Worm (Caenorhabditis elegans) whole organism, dauer: Measurements from ENCODE around the gene ndub-2.

Experiments used
- unc-62 ChIP-seq: sonication (generic microtip); optimal IDR thresholded peaks from 2 replicates; lab custom pipeline; 2017; ENCODE audit warnings: missing biosample characterization, missing genetic modification reagents, missing genetic modification characterization

Gene ndub-2

DNA sequence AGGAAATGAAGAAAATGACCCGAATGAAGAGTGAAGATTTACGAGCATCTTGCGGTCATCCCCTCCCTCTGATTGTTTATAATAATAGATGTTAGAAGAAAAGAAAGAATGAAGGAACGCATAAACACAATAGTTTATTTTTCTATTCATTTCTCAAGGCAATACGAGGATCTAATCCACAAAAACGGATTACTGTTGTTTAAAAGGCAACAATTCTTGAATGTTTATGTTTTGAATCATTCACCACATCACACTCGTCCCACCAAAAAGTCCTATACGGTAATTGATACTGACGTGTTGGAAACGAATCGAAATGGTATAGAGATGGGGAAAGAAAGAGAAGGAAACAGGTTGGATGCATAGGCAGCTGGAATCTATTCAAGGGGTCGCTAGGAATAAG lies 25.5 kb downstream of the ndub-2 start:
- TF ChIP-seq unc-62 (GFP tag; lab: Kevin White, UChicago) = no peak

DNA sequence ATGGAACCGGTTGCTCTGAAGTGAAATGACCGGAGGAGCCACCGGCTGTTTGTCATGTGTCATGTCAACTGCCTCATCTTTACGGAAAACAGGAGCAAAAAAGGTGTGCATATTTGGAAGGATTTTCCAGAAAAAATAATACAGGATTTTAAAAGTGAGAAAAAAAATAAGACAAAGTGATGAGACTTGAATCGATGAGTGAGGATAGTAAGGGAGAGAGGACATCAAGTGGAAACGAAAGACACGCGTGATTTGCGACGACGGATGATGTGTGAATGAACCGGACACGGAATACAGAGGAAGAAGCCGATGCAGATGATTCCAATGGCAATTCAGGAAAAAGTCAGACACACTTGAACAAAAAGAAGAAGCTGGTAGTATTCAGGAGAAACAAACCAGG lies 28.1 kb downstream of the ndub-2 start:
- no peak for TF ChIP-seq unc-62 (GFP tag; lab: Kevin White, UChicago)

DNA sequence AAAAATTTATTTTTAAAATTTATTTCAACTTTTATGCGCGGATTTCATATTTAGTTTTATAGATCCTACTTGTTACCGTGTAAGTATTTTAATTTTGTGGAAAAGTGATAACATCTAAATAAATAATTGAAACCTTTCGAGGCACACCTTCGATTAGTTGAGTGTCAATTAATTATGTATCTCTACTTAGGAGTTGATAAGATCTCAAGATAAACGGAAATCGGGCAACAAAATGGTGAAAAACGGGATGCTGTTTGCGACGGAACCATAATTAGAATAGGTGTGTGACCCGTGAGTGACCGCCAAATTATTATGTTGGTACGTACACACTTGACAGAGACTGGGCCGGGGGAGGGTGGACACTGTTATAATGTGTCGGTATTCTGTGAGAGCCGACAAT lies 30.2 kb downstream of the ndub-2 start:
- no peak for TF ChIP-seq unc-62 (GFP tag; lab: Kevin White, UChicago)

DNA sequence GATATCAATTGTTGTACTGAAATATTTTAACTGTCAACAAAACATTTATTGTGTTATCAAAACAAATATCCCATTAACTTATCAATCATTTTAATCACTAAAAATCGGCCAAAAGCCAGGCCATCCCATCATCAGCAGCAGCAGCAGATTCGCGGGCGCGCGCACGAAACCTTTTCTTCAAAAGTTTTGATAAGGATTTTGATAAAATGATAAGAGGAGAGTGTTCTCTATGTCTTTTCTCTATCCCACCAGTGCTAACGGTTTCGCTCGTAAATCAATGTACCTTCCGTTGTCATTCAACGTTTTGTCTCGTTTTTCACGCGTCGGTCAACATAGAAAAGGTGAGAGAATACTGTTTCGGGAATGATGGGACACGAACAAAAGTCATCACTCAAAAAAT lies 31.9 kb downstream of the ndub-2 start:
- TF ChIP-seq unc-62 (GFP tag; lab: Kevin White, UChicago) = no peak

DNA sequence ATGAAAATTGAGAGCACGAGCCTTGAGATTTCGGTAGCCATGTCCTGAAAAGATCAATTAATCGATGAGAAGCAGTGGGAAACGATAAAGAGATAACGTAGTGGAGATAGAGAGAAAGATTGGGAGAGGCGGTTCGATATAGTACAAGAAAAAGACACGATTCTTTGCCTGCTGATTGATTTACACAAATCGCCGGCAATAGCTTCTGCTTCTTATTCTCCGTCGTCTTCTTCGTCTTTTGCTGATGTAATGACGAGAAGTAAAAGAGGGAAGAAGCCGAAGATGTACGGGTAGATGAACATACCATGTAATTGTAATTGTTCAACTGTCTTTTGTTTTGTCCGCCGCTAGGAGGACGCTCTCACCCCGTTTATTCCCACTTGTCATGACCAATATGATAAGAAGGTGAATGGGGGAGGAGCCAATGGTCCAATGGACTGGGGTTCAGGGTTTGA lies 33.1 kb downstream of the ndub-2 start, which contains the start of gene F37B12.1:
TSS of gene F37B12.1 (minus strand) at position 51 of the 455 bp plus-strand sequence.
- TF ChIP-seq unc-62 (GFP tag; lab: Kevin White, UChicago) = no peak

DNA sequence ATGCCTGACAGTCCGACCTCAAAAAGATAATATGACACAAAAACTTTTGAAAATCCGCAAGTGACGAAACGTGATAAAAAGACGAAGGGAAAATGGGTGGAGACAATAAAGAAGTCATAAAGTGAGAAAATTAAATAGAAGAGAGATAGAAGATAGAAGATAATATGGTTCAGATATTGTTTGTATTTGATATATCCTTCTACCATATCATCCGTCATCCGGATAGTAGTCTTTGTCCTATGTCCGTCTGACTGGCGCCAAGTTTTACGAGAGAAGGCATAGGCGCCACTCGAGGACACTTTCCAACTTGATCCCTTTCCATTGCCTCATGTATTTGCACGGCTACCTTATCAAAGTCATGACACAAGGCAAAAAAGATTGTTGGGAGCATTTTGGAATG lies 35.7 kb downstream of the ndub-2 start:
- TF ChIP-seq unc-62 (GFP tag; lab: Kevin White, UChicago) = no peak

DNA sequence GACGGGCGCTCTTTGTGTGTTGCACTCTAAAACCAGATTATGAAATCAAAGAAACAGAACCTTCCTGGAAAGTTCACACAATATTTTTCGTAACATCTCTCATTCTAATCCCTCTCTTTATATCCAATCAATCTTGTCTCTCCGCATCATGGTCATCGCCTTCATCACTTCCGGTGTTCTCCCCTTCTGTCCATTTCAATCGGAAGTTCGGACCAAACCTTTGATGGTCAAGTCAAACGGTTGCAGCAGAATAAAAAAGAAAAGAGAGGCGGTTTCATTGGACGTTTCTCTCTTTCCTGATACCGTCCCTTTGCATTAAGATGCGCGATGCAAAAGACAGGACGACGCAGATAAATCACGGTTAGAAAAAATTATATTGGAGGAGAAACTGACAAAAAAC lies 36.9 kb downstream of the ndub-2 start:
- no peak for TF ChIP-seq unc-62 (GFP tag; lab: Kevin White, UChicago)

DNA sequence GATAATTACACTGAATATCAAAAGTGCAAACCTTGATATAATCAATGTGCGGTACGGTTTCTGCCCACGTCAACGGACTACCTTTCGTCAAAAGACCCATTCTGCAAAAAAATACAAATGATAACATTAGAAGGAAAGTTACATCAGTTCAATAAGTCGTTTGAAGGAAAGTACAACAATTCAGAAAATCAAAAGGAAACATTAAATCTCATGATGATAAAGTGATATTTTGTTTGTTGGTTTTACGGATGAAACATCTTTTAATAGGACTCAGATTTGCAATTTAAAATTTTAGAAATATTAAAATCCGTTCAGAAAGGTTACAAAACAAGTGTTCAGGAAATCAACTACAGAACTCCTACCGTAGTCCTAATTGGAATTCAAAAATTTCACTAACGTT lies 42.0 kb downstream of the ndub-2 start, which contains the start of gene gcs-1:
TSS of gene gcs-1 (minus strand) at position 101 of the 400 bp plus-strand sequence.
- TF ChIP-seq unc-62 (GFP tag; lab: Kevin White, UChicago) = no peak

DNA sequence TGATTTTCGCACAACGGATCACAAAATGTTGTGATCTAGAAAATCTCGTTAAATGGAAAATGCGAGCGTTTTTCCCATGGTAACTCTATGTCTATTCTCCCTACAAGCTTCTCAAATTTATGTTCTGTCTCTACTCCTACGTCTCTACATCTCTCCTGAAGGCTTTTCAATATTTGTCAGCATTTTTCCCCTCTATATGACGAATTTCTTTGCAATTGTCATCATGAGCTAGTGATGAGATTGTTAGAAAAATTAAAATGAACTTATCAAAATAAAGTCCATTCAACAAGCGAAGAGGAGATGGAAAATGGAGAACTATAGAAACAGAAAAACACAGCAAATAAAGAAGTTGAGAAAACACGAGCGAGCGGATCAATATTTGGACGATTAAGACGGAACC lies 42.6 kb downstream of the ndub-2 start:
- no peak for TF ChIP-seq unc-62 (GFP tag; lab: Kevin White, UChicago)

DNA sequence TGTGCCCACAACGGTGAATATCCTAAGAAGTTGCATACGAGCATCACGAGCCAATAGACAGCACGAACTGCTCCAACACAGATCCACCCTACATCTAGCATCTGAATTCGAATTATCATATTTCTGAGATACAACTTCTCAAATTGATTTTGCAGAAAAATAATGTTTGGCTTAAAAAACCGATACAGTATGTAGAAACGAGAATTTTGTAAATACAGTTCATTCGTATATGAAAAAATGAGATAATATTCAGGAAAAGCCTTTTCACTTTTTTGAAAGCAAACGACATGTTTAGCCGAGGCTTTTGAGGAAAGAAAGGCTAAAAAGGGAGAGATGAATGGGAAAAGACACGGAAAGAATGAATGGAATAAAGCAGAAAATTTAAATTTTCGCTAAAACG lies 45.1 kb downstream of the ndub-2 start, which contains the start of gene F37B12.3:
TSS of gene F37B12.3 (minus strand) at position 101 of the 400 bp plus-strand sequence.
- no peak for TF ChIP-seq unc-62 (GFP tag; lab: Kevin White, UChicago)

DNA sequence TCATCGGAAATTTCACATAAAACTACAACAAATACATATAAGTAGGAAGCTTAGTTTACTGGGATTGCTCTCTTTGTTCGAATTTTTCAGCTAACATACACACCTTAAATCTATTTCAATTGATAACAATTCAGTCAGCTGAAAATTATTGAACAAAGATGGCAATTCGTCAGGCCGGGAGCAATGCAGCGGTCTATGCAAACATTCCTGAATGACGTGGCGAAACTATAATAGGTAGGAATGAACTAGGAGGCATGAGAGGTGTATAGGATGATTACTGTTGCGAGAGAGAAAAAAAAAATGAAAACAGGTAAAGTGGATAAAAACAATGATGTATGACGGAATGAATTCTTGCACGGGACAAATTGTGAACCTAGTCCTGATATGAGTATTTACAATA lies 45.9 kb downstream of the ndub-2 start:
- TF ChIP-seq unc-62 (GFP tag; lab: Kevin White, UChicago) = no peak
